Worm (Caenorhabditis elegans): ENCODE measurements around the gene ZK250.14.

Gene ZK250.14

DNA sequence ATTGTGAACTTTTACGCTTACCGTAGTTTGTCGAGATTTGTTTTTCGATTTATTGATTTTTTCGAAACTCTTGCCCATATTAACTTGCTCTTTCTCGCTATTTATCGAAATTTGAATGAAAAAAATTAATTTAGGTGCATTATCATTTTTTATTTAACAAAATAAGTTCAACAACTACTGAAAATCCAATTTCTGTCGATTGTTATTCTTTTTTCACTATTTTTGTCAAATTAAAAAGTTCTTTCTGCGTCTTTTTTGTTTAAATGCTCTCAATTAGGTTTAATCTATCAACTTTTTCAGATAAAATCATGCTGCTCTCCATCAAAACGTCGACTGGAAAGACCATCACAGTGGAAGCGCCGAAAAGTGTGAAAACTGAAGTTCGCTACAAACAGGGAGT, 18.8 kb downstream of the ZK250.14 start, which contains the start of gene F52C6.2:
F52C6.2 (plus strand) TSS at position 301 of the 400 bp plus-strand sequence.
- TF ChIP-seq ztf-29 (GFP tag; IDR thresholded peaks at IDR 0.05) (no peak), ref-1 (GFP tag; conservative IDR thresholded peaks at IDR 0.05) (no peak), ztf-23 (GFP tag; IDR thresholded peaks at IDR 0.05) (no peak), med-1 (GFP tag; optimal IDR thresholded peaks at IDR 0.05; ENCODE audit: insufficient read depth) (no peak), T22C8.4 (GFP tag; IDR thresholded peaks at IDR 0.05) (no peak), tab-1 (GFP tag; IDR thresholded peaks at IDR 0.05) (no peak), cog-1 (tag; optimal IDR thresholded peaks at IDR 0.05) (no peak), flt-1 (GFP tag; IDR thresholded peaks at IDR 0.05) (no peak), klf-2 (GFP tag; conservative IDR thresholded peaks at IDR 0.05) (no peak)

DNA sequence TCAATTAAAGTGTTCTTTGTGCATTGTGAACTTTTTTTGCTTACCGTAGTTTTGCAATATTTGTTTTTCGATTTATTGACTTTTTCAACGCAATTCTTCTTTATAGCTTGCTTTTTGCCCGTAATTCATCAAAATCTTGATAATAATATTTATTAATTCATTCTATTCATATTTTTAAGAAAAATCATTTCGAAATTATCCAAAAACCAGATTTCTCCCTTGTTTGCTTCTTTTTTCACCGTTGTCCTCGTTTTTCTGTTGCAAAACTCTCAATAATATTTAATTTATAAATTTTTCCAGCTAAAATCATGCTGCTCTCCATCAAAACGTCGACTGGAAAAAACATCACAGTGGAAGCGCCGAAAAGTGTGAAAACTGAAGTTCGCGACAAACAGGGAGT, 20.5 kb downstream of the ZK250.14 start, which contains the start of gene F52C6.3:
F52C6.3 (plus strand) TSS at position 301 of the 400 bp plus-strand sequence.
- TF ChIP-seq tab-1 (GFP tag; IDR thresholded peaks at IDR 0.05) (no peak), klf-2 (GFP tag; conservative IDR thresholded peaks at IDR 0.05) (no peak), med-1 (GFP tag; optimal IDR thresholded peaks at IDR 0.05; ENCODE audit: insufficient read depth) (no peak), flt-1 (GFP tag; IDR thresholded peaks at IDR 0.05) (no peak)

DNA sequence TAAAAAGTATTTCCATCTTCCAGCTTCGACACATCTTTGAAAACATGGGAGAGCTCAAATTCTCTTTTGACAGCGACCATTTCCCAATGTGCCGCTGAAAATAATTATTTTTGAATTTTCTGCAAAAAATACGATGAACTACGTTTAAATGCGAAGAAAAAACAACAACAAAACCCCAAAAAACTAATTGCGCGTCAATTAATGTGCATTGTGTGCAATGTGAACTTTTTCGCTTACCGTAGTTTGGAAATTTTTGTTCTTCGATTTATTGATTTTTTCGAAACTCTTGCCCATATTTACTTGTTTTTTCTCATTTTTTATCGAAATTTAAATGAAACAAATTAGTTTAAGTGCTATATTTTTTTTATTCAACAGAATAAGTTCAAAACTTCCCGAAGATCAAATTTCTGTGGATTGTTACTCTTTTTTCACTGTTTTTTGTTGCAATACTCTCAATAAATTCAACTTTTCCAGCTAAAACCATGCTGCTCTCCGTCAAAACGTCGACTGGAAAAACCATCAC, 22.3 kb downstream of the ZK250.14 start, which contains the start of the genes bath-2 and F52C6.4:
bath-2 (minus strand) TSS at position 101 of the 523 bp plus-strand sequence.
F52C6.4 (plus strand) TSS at position 473 of the 523 bp plus-strand sequence.
- TF ChIP-seq ztf-23 (GFP tag; IDR thresholded peaks at IDR 0.05) (no peak), med-1 (GFP tag; optimal IDR thresholded peaks at IDR 0.05; ENCODE audit: insufficient read depth) (no peak), flt-1 (GFP tag; IDR thresholded peaks at IDR 0.05) (no peak), ztf-29 (GFP tag; IDR thresholded peaks at IDR 0.05) (no peak), ref-1 (GFP tag; conservative IDR thresholded peaks at IDR 0.05) (no peak), klf-2 (GFP tag; conservative IDR thresholded peaks at IDR 0.05) (no peak), cog-1 (tag; optimal IDR thresholded peaks at IDR 0.05) (no peak), T22C8.4 (GFP tag; IDR thresholded peaks at IDR 0.05) (no peak), tab-1 (GFP tag; IDR thresholded peaks at IDR 0.05) (no peak)

DNA sequence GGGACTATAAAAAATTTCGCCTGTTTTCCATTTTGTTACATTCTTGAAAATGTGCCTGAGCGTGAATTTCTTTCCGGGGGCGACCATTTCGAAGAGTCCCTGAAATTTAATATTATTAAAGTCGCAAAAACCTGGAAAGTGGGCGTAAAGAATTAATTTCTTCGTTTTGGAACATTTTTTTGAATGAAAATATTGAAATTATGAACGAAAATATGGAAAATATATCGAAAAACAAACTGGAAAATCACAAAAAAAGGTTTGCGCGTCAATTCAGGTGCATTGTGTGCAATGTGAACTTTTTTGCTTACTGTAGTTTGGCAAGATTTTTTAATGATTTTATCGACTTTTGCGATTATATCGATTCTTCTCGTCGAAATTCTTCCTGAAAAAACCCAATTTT, 24.0 kb downstream of the ZK250.14 start, which contains the start of gene bath-7:
bath-7 (minus strand) TSS at position 101 of the 400 bp plus-strand sequence.
- no peak for TF ChIP-seq klf-2 (GFP tag; conservative IDR thresholded peaks at IDR 0.05)
- no peak for TF ChIP-seq flt-1 (GFP tag; IDR thresholded peaks at IDR 0.05)
- TF ChIP-seq T22C8.4 (GFP tag; IDR thresholded peaks at IDR 0.05): no peak
- no peak for TF ChIP-seq ztf-23 (GFP tag; IDR thresholded peaks at IDR 0.05)
- no peak for TF ChIP-seq tab-1 (GFP tag; IDR thresholded peaks at IDR 0.05)
- TF ChIP-seq ztf-29 (GFP tag; IDR thresholded peaks at IDR 0.05): no peak
- TF ChIP-seq med-1 (GFP tag; optimal IDR thresholded peaks at IDR 0.05; ENCODE audit: insufficient read depth): no peak
- TF ChIP-seq ref-1 (GFP tag; conservative IDR thresholded peaks at IDR 0.05): no peak
- no peak for TF ChIP-seq cog-1 (tag; optimal IDR thresholded peaks at IDR 0.05)

DNA sequence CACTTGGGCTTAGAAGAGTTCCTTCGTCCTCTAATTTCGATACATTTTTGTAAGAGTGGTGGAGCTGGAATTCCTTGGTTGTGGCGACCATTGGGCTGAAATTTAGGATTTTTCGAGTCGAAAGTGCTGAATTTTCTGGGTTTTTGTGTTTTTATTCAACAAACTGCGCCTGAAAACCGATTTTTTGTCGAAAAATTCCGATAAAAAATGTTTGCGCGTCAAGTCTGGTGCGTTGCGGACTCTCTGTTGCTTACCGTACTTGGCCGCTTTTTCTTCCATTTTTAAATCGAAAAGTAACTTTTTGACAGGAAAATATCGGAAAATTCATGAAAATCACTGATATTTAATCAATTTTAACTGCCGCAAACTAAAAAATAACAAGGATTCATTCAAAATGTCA, 27.1 kb downstream of the ZK250.14 start, which contains the start of gene bath-4:
bath-4 (minus strand) TSS at position 101 of the 400 bp plus-strand sequence.
- TF ChIP-seq med-1 (GFP tag; optimal IDR thresholded peaks at IDR 0.05; ENCODE audit: insufficient read depth): no peak
- TF ChIP-seq ztf-23 (GFP tag; IDR thresholded peaks at IDR 0.05): no peak
- TF ChIP-seq T22C8.4 (GFP tag; IDR thresholded peaks at IDR 0.05): no peak
- no peak for TF ChIP-seq klf-2 (GFP tag; conservative IDR thresholded peaks at IDR 0.05)
- TF ChIP-seq tab-1 (GFP tag; IDR thresholded peaks at IDR 0.05): no peak
- no peak for TF ChIP-seq flt-1 (GFP tag; IDR thresholded peaks at IDR 0.05)
- TF ChIP-seq ztf-29 (GFP tag; IDR thresholded peaks at IDR 0.05): no peak
- TF ChIP-seq ref-1 (GFP tag; conservative IDR thresholded peaks at IDR 0.05): no peak
- no peak for TF ChIP-seq cog-1 (tag; optimal IDR thresholded peaks at IDR 0.05)

DNA sequence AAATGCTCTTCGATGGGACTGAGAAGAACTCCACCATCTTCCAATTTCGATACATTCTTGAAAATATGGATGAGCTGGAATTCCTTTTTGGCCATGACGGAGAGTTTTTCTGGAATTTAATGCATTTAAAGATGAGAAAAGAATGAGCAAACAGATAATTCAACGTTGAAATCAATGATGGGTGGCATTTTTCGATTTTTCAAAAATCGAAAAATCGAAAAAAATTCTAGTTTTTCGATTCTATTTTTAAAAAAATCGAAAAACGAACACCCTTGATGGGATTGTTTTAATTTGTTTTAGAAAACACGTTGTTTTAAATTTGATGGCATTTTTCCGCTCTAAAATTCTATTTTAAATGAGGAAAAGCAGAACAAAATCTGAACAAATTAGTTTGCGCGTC, 32.3 kb downstream of the ZK250.14 start, which contains the start of gene math-31:
math-31 (minus strand) TSS at position 101 of the 400 bp plus-strand sequence.
- TF ChIP-seq flt-1 (GFP tag; IDR thresholded peaks at IDR 0.05) (no peak), ztf-29 (GFP tag; IDR thresholded peaks at IDR 0.05) (no peak), ref-1 (GFP tag; conservative IDR thresholded peaks at IDR 0.05) (no peak), tab-1 (GFP tag; IDR thresholded peaks at IDR 0.05) (no peak), T22C8.4 (GFP tag; IDR thresholded peaks at IDR 0.05) (no peak), ztf-23 (GFP tag; IDR thresholded peaks at IDR 0.05) (no peak), cog-1 (tag; optimal IDR thresholded peaks at IDR 0.05) (no peak), med-1 (GFP tag; optimal IDR thresholded peaks at IDR 0.05; ENCODE audit: insufficient read depth) (no peak)

DNA sequence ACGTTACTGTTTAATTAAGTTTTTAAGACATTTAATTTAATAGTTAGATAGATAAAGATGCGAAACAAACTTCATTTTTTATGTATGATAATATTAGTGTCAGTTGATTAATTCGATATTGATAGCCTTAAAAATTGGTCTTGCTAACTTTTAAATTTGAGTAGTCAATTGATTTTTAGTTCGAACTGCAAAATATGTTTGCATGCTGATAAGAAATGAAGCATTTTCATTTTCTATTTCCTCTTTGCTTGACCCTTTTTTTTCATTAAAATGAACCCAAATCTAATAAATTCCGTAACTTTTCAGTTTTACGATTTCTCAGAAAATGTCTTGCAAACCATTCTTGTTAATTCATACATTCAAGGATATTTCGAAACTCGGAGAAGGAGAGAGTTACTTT, 39.9 kb downstream of the ZK250.14 start, which contains the start of gene math-22:
math-22 (plus strand) TSS at position 301 of the 400 bp plus-strand sequence.
- TF ChIP-seq T22C8.4 (GFP tag; IDR thresholded peaks at IDR 0.05): no peak

DNA sequence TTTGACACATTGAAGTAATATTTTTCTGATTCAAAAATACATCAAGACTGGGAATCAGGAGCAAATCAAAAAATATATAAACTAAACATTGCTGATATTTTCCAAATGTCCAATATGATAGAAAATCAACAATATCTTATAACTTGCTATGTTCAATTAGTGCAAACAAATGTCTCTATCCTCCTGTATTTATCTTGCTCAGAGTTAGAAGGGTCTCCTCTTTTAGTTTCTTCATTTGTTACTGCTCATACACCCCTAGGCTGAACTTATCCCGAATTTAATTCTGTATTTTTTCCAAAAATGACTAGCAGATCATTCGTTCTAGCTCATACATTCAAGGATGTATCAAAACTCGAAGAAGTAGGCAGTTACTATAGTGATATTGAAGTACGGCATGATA, 43.0 kb downstream of the ZK250.14 start, which contains the start of gene math-23:
math-23 (plus strand) TSS at position 301 of the 400 bp plus-strand sequence.
- TF ChIP-seq klf-2 (GFP tag; conservative IDR thresholded peaks at IDR 0.05): no peak
- no peak for TF ChIP-seq flt-1 (GFP tag; IDR thresholded peaks at IDR 0.05)
- TF ChIP-seq T22C8.4 (GFP tag; IDR thresholded peaks at IDR 0.05): no peak
- no peak for TF ChIP-seq ref-1 (GFP tag; conservative IDR thresholded peaks at IDR 0.05)
- no peak for TF ChIP-seq ztf-23 (GFP tag; IDR thresholded peaks at IDR 0.05)
- no peak for TF ChIP-seq med-1 (GFP tag; optimal IDR thresholded peaks at IDR 0.05; ENCODE audit: insufficient read depth)
- no peak for TF ChIP-seq cog-1 (tag; optimal IDR thresholded peaks at IDR 0.05)
- no peak for TF ChIP-seq tab-1 (GFP tag; IDR thresholded peaks at IDR 0.05)
- no peak for TF ChIP-seq ztf-29 (GFP tag; IDR thresholded peaks at IDR 0.05)

DNA sequence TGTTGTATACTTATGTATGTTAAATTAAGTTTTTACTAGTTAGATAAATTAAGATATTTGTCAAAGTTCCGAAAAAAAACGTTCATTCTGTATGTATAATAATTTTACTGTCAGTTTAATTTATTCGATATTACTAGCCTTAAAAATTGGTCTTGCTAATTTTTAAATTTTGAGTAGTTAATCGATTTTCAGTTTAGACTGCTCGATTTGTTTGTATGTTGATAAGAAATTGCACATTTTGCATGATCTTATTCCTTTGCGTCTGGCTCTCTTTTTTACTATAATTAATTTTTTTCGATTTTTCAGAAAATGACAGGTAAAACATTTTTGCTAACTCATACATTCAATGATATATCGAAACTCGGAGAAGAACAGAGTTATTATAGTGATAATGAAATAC, 45.1 kb downstream of the ZK250.14 start, which contains the start of gene math-24:
math-24 (plus strand) TSS at position 301 of the 400 bp plus-strand sequence.
- TF ChIP-seq cog-1 (tag; optimal IDR thresholded peaks at IDR 0.05) (no peak), ref-1 (GFP tag; conservative IDR thresholded peaks at IDR 0.05) (no peak), klf-2 (GFP tag; conservative IDR thresholded peaks at IDR 0.05) (no peak), tab-1 (GFP tag; IDR thresholded peaks at IDR 0.05) (no peak)

DNA sequence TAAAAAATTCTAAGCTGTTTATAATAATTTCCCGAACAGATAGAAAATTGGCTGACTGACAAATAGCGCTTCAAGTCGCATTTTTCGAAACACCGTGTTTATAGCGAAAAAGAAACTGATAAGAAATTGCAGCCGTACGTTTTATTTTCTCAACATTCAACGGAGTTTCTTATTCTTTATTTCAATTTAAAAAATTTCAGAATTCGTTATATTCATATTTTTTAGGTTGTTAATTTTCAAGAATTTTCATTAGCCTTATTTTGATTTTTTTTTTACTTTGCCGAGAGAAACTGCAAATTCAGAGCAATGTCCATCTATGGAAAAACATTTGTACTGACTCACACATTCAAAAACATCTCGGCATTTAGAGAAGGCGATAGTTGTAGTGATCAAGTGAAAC, 47.1 kb downstream of the ZK250.14 start, which contains the start of gene C46F9.6:
C46F9.6 (plus strand) TSS at position 301 of the 400 bp plus-strand sequence.
- TF ChIP-seq ref-1 (GFP tag; conservative IDR thresholded peaks at IDR 0.05) (no peak), flt-1 (GFP tag; IDR thresholded peaks at IDR 0.05) (no peak), ztf-29 (GFP tag; IDR thresholded peaks at IDR 0.05) (no peak), ztf-23 (GFP tag; IDR thresholded peaks at IDR 0.05) (no peak), cog-1 (tag; optimal IDR thresholded peaks at IDR 0.05) (no peak)

All from whole organism, midembryonic.